Fruit fly (Drosophila melanogaster): Measurements from ENCODE around the gene per.

The per gene

DNA sequence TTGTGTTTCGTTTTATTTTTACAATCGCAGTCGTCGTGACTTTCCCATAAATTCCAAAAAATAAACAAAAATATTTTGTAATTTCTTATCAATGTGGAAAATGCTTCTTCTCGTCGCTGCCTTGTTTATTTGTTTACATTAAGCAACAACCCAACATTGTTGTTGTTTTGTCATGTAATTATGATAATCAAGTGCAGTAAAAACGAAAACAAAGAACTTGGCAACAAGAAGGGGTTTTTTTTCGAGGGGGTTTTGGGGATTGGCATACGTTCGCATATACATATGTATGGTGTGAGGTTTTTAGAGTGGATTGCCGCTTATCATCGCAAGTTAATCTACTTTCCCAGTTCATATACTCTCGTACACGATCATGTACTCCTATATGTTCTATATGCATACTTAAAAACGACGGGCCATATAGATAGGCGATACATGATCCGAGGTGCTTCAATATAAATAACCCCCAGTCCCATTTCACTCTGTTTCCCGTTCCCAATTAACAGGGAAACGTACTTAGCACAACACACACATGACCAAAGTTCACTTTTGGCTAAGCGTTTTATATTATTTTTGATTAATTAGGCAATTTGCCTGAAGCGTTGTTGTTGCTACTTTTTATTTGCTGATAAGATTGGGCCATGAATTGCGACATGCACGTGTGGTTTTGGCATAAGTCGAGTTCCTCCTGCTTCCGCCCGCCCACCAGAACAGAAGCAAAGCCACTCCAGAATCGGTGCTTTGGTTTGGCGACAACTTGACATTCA, 31.7 kb upstream of the per start:
- no peak for TF ChIP-seq lmd (GFP tag; IDR thresholded peaks at IDR 0.05)
- no peak for TF ChIP-seq Aef1 (GFP tag; IDR thresholded peaks at IDR 0.05)
- peak; percentile 40; the same call in 1 of the 2 replicates for TF ChIP-seq vvl (GFP tag; IDR thresholded peaks at IDR 0.05)
- TF ChIP-seq rib (GFP tag; IDR thresholded peaks at IDR 0.05), result no peak
- no peak for TF ChIP-seq Drgx (GFP tag; IDR thresholded peaks at IDR 0.05)
- no peak for TF ChIP-seq Hmr (GFP tag; optimal IDR thresholded peaks at IDR 0.05)
- TF ChIP-seq cad (GFP tag; optimal IDR thresholded peaks at IDR 0.05), result no peak
- TF ChIP-seq pzg (GFP tag; optimal IDR thresholded peaks at IDR 0.05), result no peak
- TF ChIP-seq CG17568 (GFP tag; optimal IDR thresholded peaks at IDR 0.05), result peak; percentile 44
- TF ChIP-seq CG5245 (GFP tag; optimal IDR thresholded peaks at IDR 0.05), result no peak
- TF ChIP-seq CG10274 (GFP tag; optimal IDR thresholded peaks at IDR 0.05), result no peak
- TF ChIP-seq Sox102F (GFP tag; optimal IDR thresholded peaks at IDR 0.05), result peak; percentile 21
- no peak for TF ChIP-seq gfzf (GFP tag; optimal IDR thresholded peaks at IDR 0.05)
- no peak for TF ChIP-seq klu (GFP tag; IDR thresholded peaks at IDR 0.05)
- TF ChIP-seq Pdp1 (GFP tag; optimal IDR thresholded peaks at IDR 0.05), result peak in 1 of 2 experiments; percentile 64
- TF ChIP-seq tna (GFP tag; IDR thresholded peaks at IDR 0.05; ENCODE audit: partially characterized antibody), result no peak
- no peak for TF ChIP-seq kni (GFP tag; optimal IDR thresholded peaks at IDR 0.05)
- no peak for TF ChIP-seq zfh1 (GFP tag; IDR thresholded peaks at IDR 0.05)
- no peak for TF ChIP-seq CG3281 (GFP tag; optimal IDR thresholded peaks at IDR 0.05)
- peak; percentile 8 for TF ChIP-seq CG10147 (GFP tag; optimal IDR thresholded peaks at IDR 0.05)
- no peak for TF ChIP-seq CG1603 (tag; optimal IDR thresholded peaks at IDR 0.05)
- peak; percentile 94 for TF ChIP-seq exex (tag; optimal IDR thresholded peaks at IDR 0.05)
- TF ChIP-seq gsb (GFP tag; IDR thresholded peaks at IDR 0.05), result no peak
- TF ChIP-seq Spps (tag; optimal IDR thresholded peaks at IDR 0.05), result no peak
- TF ChIP-seq CG10209 (GFP tag; optimal IDR thresholded peaks at IDR 0.05), result no peak
- no peak for TF ChIP-seq toy (GFP tag; IDR thresholded peaks at IDR 0.05)
- TF ChIP-seq Nf-YC (tag; optimal IDR thresholded peaks at IDR 0.05), result no peak
- TF ChIP-seq CG8765 (GFP tag; IDR thresholded peaks at IDR 0.05), result no peak
- TF ChIP-seq dimm (GFP tag; IDR thresholded peaks at IDR 0.05), result no peak
- TF ChIP-seq CG10431 (GFP tag; optimal IDR thresholded peaks at IDR 0.05), result no peak
- no peak for TF ChIP-seq Meics (GFP tag; optimal IDR thresholded peaks at IDR 0.05)
- no peak for TF ChIP-seq hkb (optimal IDR thresholded peaks at IDR 0.05)
- no peak for TF ChIP-seq hkb (GFP tag; IDR thresholded peaks at IDR 0.05)
- no peak for TF ChIP-seq Hand (GFP tag; optimal IDR thresholded peaks at IDR 0.05)
- TF ChIP-seq pum (GFP tag; optimal IDR thresholded peaks at IDR 0.05), result no peak
- TF ChIP-seq Sry-δ (GFP tag; optimal IDR thresholded peaks at IDR 0.05), result no peak
- no peak for TF ChIP-seq CkIIα-i1 (GFP tag; IDR thresholded peaks at IDR 0.05)
- TF ChIP-seq Eip74EF (GFP tag; optimal IDR thresholded peaks at IDR 0.05), result peak in 1 of 2 experiments; percentile 27
- no peak for TF ChIP-seq nerfin-2 (GFP tag; IDR thresholded peaks at IDR 0.05; ENCODE audit: partially characterized antibody)
- no peak for TF ChIP-seq ranshi (GFP tag; IDR thresholded peaks at IDR 0.05)
- no peak for TF ChIP-seq Dp (GFP tag; optimal IDR thresholded peaks at IDR 0.05)
- TF ChIP-seq slbo (GFP tag; IDR thresholded peaks at IDR 0.05), result no peak
- peak; percentile 7 for TF ChIP-seq D19A (tag; optimal IDR thresholded peaks at IDR 0.05)
- peak; percentile 58 for TF ChIP-seq Hey (tag; optimal IDR thresholded peaks at IDR 0.05)
- no peak for TF ChIP-seq CG8924 (tag; optimal IDR thresholded peaks at IDR 0.05)
- TF ChIP-seq mirr (GFP tag; optimal IDR thresholded peaks at IDR 0.05), result peak; percentile 24
- peak; percentile 35 for TF ChIP-seq CG3407 (GFP tag; optimal IDR thresholded peaks at IDR 0.05)
- no peak for TF ChIP-seq en (GFP tag; optimal IDR thresholded peaks at IDR 0.05)
- peak; percentile 49 for TF ChIP-seq CG2678 (tag; optimal IDR thresholded peaks at IDR 0.05)
- TF ChIP-seq CG34376 (GFP tag; optimal IDR thresholded peaks at IDR 0.05), result peak; percentile 25

Data from whole organism, embryonic.